Fruit fly (Drosophila melanogaster) whole organism, pupa: ENCODE measurements around the gene Ret.

Source experiments
- CG10348 ChIP-seq: fragments of 200-800 bp; sonication (Bioruptor generic); IDR thresholded peaks from 2 replicates; pipeline ENCODE4 v1.3.6; 2022; ENCODE audit warnings: missing biosample characterization, missing genetic modification characterization
- CG12605 ChIP-seq: fragments of 200-800 bp; sonication (Bioruptor generic); IDR thresholded peaks from 2 replicates; pipeline ENCODE4 v1.3.6; 2022; ENCODE audit warnings: missing biosample characterization, missing genetic modification characterization
- CG14655 ChIP-seq: fragments of 200-800 bp; sonication (Bioruptor generic); optimal IDR thresholded peaks from 3 replicates; lab custom pipeline; 2017; ENCODE audit warnings: mild to moderate bottlenecking, missing biosample characterization, missing genetic modification reagents, missing genetic modification characterization
- CG15710 ChIP-seq: fragments of 200-800 bp; sonication (Bioruptor generic); optimal IDR thresholded peaks from 2 replicates; lab custom pipeline; 2018; ENCODE audit warnings: missing biosample characterization, mild to moderate bottlenecking, missing genetic modification characterization, moderate library complexity
- CG17806 ChIP-seq: fragments of 200-800 bp; sonication (Bioruptor generic); optimal IDR thresholded peaks from 2 replicates; lab custom pipeline; 2018; ENCODE audit warnings: missing biosample characterization, mild to moderate bottlenecking, missing genetic modification characterization, moderate library complexity
- CG32121 ChIP-seq: fragments of 200-800 bp; sonication (Bioruptor generic); IDR thresholded peaks from 2 replicates; pipeline ENCODE4 v1.3.6; 2022; ENCODE audit warnings: missing biosample characterization, missing genetic modification characterization
- CG34367 ChIP-seq: fragments of 200-800 bp; sonication (Bioruptor generic); optimal IDR thresholded peaks from 2 replicates; lab custom pipeline; 2018; ENCODE audit warnings: missing biosample characterization, mild to moderate bottlenecking, missing genetic modification characterization
- CG4496 ChIP-seq: fragments of 200-800 bp; sonication (Bioruptor generic); IDR thresholded peaks from 3 replicates; pipeline ENCODE4 v1.3.6; 2022; ENCODE audit warnings: missing biosample characterization, missing genetic modification characterization
- CG8159 ChIP-seq: fragments of 200-800 bp; sonication (Bioruptor generic); optimal IDR thresholded peaks from 3 replicates; lab custom pipeline; 2018; ENCODE audit warnings: missing biosample characterization, mild to moderate bottlenecking, missing genetic modification characterization, moderate library complexity
- CG8301 ChIP-seq: fragments of 200-800 bp; sonication (Bioruptor generic); optimal IDR thresholded peaks from 2 replicates; lab custom pipeline; 2018; ENCODE audit warnings: missing biosample characterization, mild to moderate bottlenecking, missing genetic modification characterization
- CG9948 ChIP-seq: fragments of 200-800 bp; sonication (Bioruptor generic); optimal IDR thresholded peaks from 2 replicates; lab custom pipeline; 2018; ENCODE audit warnings: missing biosample characterization, mild to moderate bottlenecking, missing genetic modification characterization, moderate library complexity
- D1 ChIP-seq: fragments of 200-800 bp; sonication (Bioruptor generic); optimal IDR thresholded peaks from 2 replicates; lab custom pipeline; 2018; ENCODE audit warnings: missing biosample characterization, mild to moderate bottlenecking, missing genetic modification characterization, moderate library complexity
- EcR ChIP-seq: fragments of 200-800 bp; sonication (Bioruptor generic); optimal IDR thresholded peaks from 3 replicates; lab custom pipeline; 2019; ENCODE audit warnings: missing biosample characterization, missing genetic modification characterization, mild to moderate bottlenecking, moderate library complexity, missing genetic modification reagents
- Ets98B ChIP-seq: fragments of 200-800 bp; sonication (Bioruptor generic); IDR thresholded peaks from 2 replicates; pipeline ENCODE4 v1.3.6; 2022; ENCODE audit warnings: missing biosample characterization, missing genetic modification characterization
- Pif1A ChIP-seq: fragments of 200-800 bp; sonication (Bioruptor generic); optimal IDR thresholded peaks from 3 replicates; lab custom pipeline; 2016; ENCODE audit warnings: missing biosample characterization, missing genetic modification characterization
- Pif1B ChIP-seq: fragments of 200-800 bp; sonication (Bioruptor generic); optimal IDR thresholded peaks from 3 replicates; lab custom pipeline; 2016; ENCODE audit warnings: missing biosample characterization, missing genetic modification characterization
- Snoo ChIP-seq: fragments of 200-800 bp; sonication (Bioruptor generic); optimal IDR thresholded peaks from 3 replicates; lab custom pipeline; 2017; ENCODE audit warnings: missing biosample characterization, mild to moderate bottlenecking, missing genetic modification characterization, inconsistent platforms
- fd96Ca ChIP-seq: fragments of 200-800 bp; sonication (Bioruptor generic); IDR thresholded peaks from 3 replicates; pipeline ENCODE4 v1.3.6; 2022; ENCODE audit warnings: missing biosample characterization, missing genetic modification characterization
- gl ChIP-seq: fragments of 200-800 bp; sonication (Bioruptor generic); optimal IDR thresholded peaks from 2 replicates; lab custom pipeline; 2018; ENCODE audit warnings: missing biosample characterization, mild to moderate bottlenecking, missing genetic modification characterization
- rn ChIP-seq: fragments of 200-800 bp; sonication (Bioruptor generic); IDR thresholded peaks from 2 replicates; pipeline ENCODE4 v1.3.6; 2022; ENCODE audit warnings: missing biosample characterization, missing genetic modification characterization

Gene Ret

DNA sequence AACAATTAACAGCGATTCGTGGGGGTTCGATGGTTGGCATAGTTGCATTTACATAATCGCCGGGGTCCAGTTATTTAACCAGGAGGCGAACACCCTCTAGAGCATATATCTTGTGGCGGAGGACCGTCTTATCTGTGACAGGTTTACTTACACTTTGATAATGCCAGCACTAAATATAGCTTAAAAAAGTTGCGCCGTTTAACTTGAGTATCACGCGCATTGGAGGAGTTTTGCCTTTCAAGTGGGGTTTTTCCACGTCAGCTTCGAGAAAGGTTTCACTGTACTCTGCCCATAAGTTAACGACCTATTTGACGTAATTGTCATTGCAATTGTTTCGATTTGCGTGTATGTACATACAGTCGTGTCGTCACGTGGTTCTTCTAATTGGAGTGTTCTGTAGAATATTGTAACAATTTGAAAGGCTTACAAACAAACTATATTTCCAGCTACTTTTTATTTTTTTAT is 29.4 kb downstream of the Ret start:
- no peak for TF ChIP-seq D1 (tag; lab: Kevin White, UChicago)
- peak; percentile 78 for TF ChIP-seq EcR (GFP tag; lab: Kevin White, UChicago)
- no peak for TF ChIP-seq CG17806 (tag; lab: Kevin White, UChicago)

dm6 chr2L:21168295-21169159 is 30.0 kb downstream of the Ret start, which contains the start of the genes mAcon1, CG43345 and CG43346:
TSS of gene mAcon1 (plus strand) at chr2L:21168570.
TSS of gene CG43345 (minus strand) at chr2L:21168581.
TSS of gene CG43346 (minus strand) at chr2L:21168581.
- TF ChIP-seq Ets98B (GFP tag; lab: Robert Waterston, UW) = no peak
- TF ChIP-seq CG17806 (tag; lab: Kevin White, UChicago) = peak; percentile 52
- TF ChIP-seq fd96Ca (GFP tag; lab: Robert Waterston, UW) = peak; percentile 71
- TF ChIP-seq EcR (GFP tag; lab: Kevin White, UChicago) = no peak
- TF ChIP-seq CG8301 (tag; lab: Kevin White, UChicago) = peak; percentile 66
- peak; percentile 80 for TF ChIP-seq CG15710 (tag; lab: Kevin White, UChicago)
- peak; percentile 34; the same call in 1 of the 3 replicates for TF ChIP-seq CG4496
- peak; percentile 17 for TF ChIP-seq gl (tag; lab: Kevin White, UChicago)
- no peak for TF ChIP-seq Pif1A (GFP tag; lab: Kevin White, UChicago)
- peak; percentile 68 for TF ChIP-seq Snoo (tag; lab: Kevin White, UChicago)
- TF ChIP-seq CG9948 (tag; lab: Kevin White, UChicago) = peak; percentile 62
- TF ChIP-seq Pif1B (GFP tag; lab: Kevin White, UChicago) = no peak
- peak; percentile 39 for TF ChIP-seq CG32121 (GFP tag; lab: Robert Waterston, UW)
- peak; percentile 76 for TF ChIP-seq CG8159 (tag; lab: Kevin White, UChicago)
- 0 out of 2 replicates have a peak, but pooled peaks have one; percentile 42 for TF ChIP-seq CG10348

DNA sequence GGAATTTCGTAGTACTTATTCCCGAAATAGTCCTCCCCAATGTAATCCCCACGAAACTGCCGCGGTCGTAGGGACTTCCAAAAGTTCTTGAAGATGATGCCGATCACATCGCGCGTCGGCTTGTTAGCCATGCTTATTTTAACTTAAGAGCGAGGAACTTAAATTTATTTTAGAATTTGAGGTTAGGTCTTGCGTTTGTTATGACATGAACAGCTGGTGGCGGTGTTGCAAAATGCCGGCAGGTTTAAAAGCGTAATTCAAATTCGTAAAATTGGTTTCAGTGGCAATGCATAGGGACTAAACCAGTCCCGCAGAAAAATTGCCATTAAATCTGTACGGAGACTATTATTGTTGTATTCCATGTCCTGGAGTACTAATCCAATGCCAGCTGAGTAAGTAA is 32.1 kb downstream of the Ret start:
- TF ChIP-seq CG34367 (tag; lab: Kevin White, UChicago) = no peak
- no peak for TF ChIP-seq CG32121 (GFP tag; lab: Robert Waterston, UW)
- no peak for TF ChIP-seq CG4496
- no peak for TF ChIP-seq Pif1B (GFP tag; lab: Kevin White, UChicago)
- no peak for TF ChIP-seq CG15710 (tag; lab: Kevin White, UChicago)
- TF ChIP-seq gl (tag; lab: Kevin White, UChicago) = no peak
- TF ChIP-seq EcR (GFP tag; lab: Kevin White, UChicago) = no peak
- no peak for TF ChIP-seq CG9948 (tag; lab: Kevin White, UChicago)
- TF ChIP-seq rn (GFP tag; lab: Robert Waterston, UW) = no peak
- TF ChIP-seq Snoo (tag; lab: Kevin White, UChicago) = no peak
- TF ChIP-seq CG10348 = no peak
- no peak for TF ChIP-seq D1 (tag; lab: Kevin White, UChicago)
- TF ChIP-seq Ets98B (GFP tag; lab: Robert Waterston, UW) = no peak
- TF ChIP-seq fd96Ca (GFP tag; lab: Robert Waterston, UW) = no peak
- TF ChIP-seq CG12605 (GFP tag; lab: Robert Waterston, UW) = no peak
- TF ChIP-seq CG8301 (tag; lab: Kevin White, UChicago) = no peak

dm6 chr2L:21163311-21163842 is 35.2 kb downstream of the Ret start, which contains the start of gene Noc2:
TSS of gene Noc2 (plus strand) at chr2L:21163641.
- TF ChIP-seq CG9948 (tag; lab: Kevin White, UChicago) = peak; percentile 46
- TF ChIP-seq D1 (tag; lab: Kevin White, UChicago) = no peak
- TF ChIP-seq fd96Ca (GFP tag; lab: Robert Waterston, UW) = no peak
- no peak for TF ChIP-seq Pif1A (GFP tag; lab: Kevin White, UChicago)
- peak; percentile 34 for TF ChIP-seq CG8301 (tag; lab: Kevin White, UChicago)
- TF ChIP-seq CG15710 (tag; lab: Kevin White, UChicago) = peak; percentile 40
- peak; percentile 23 for TF ChIP-seq CG17806 (tag; lab: Kevin White, UChicago)
- TF ChIP-seq EcR (GFP tag; lab: Kevin White, UChicago) = no peak
- TF ChIP-seq rn (GFP tag; lab: Robert Waterston, UW) = peak; percentile 36; the same call in 1 of the 2 replicates
- peak; percentile 48 for TF ChIP-seq CG8159 (tag; lab: Kevin White, UChicago)
- peak; percentile 10 for TF ChIP-seq Snoo (tag; lab: Kevin White, UChicago)
- TF ChIP-seq CG12605 (GFP tag; lab: Robert Waterston, UW) = no peak
- no peak; the same call in 1 of the 2 replicates for TF ChIP-seq CG32121 (GFP tag; lab: Robert Waterston, UW)
- TF ChIP-seq CG4496 = peak; percentile 72
- no peak for TF ChIP-seq gl (tag; lab: Kevin White, UChicago)
- TF ChIP-seq Pif1B (GFP tag; lab: Kevin White, UChicago) = no peak
- no peak for TF ChIP-seq Ets98B (GFP tag; lab: Robert Waterston, UW)
- TF ChIP-seq CG14655 (GFP tag; lab: Kevin White, UChicago) = no peak

DNA sequence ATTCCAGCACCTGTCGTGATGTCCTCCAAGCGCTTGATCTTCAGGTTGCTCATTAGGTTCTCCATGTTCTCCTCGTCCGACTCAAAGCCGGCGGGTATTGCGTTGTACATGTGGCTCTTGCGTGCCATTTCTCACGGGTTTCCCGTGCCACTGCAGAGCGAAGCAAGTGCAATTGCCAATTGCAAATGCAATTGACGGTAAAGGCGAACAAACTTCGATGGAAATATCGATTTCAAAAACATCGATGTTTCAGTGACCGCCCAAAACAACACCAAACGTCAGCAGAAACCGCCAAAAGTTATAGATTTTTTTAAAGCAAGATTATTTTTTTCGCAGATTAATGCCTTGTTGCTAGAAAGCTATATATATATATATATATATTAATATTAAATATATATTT is 35.7 kb downstream of the Ret start, which contains the start of gene Nbr:
Gene Nbr, minus strand, starts transcription at position 209 of the 400 bp plus-strand sequence.
- TF ChIP-seq fd96Ca (GFP tag; lab: Robert Waterston, UW) (0 out of 3 replicates have a peak, but pooled peaks have one; percentile 25), D1 (tag; lab: Kevin White, UChicago) (no peak), CG14655 (GFP tag; lab: Kevin White, UChicago) (no peak), CG8159 (tag; lab: Kevin White, UChicago) (no peak), CG32121 (GFP tag; lab: Robert Waterston, UW) (no peak), CG9948 (tag; lab: Kevin White, UChicago) (no peak), CG34367 (tag; lab: Kevin White, UChicago) (no peak), CG15710 (tag; lab: Kevin White, UChicago) (no peak)
